Worm (Caenorhabditis elegans) whole organism, early embryonic: Measurements from ENCODE around the gene gldi-1.

Experiments
- ama-1 ChIP-seq: fragments of 150-350 bp; optimal IDR thresholded peaks from 2 replicates; lab custom pipeline; 2014
- ceh-36 ChIP-seq: sonication (generic microtip); optimal IDR thresholded peaks from 2 replicates; lab custom pipeline; 2016; ENCODE audit warnings: missing genetic modification characterization, inconsistent platforms, missing compliant biosample characterization
- ets-7 ChIP-seq: sonication (generic microtip); optimal IDR thresholded peaks from 2 replicates; lab custom pipeline; 2016; ENCODE audit warnings: missing genotype, missing genetic modification characterization, missing compliant biosample characterization
- flt-1 ChIP-seq: fragments of 200-800 bp; sonication (Bioruptor generic); IDR thresholded peaks from 2 replicates; pipeline ENCODE4 v1.3.6; 2022; ENCODE audit warnings: missing genetic modification characterization, missing compliant biosample characterization
- hmbx-1 ChIP-seq: sonication (generic microtip); optimal IDR thresholded peaks from 2 replicates; lab custom pipeline; 2016; ENCODE audit warnings: mild to moderate bottlenecking, missing genetic modification characterization, missing compliant biosample characterization
- tbx-37 ChIP-seq: fragments of 200-800 bp; sonication (Bioruptor generic); conservative IDR thresholded peaks from 2 replicates; pipeline ENCODE4 v1.3.6; 2022; ENCODE audit warnings: missing genetic modification reagents, missing genetic modification characterization, missing compliant biosample characterization
- tra-4 ChIP-seq: sonication (generic microtip); optimal IDR thresholded peaks from 2 replicates; lab custom pipeline; 2017; ENCODE audit warnings: missing genetic modification characterization, missing compliant biosample characterization

DNA sequence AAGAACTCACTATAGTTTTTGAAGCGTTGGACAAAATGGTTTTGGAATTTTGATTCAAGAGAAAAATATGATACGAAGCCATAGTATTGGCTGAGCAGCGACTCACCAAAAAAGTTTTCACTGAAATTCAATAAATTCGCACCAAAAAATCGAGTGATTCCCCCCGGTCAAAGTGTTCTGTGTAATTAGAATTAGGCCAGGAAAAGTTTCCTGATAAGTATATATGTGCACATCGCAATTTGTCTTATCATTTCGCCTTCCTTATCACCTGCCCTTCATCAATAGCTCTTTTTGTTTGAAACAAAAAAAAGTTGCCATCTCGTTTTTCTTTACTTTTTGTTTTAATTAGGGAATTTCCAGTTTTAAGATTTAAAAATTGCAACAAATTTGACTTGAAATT, 37.5 kb upstream of the gldi-1 start:
- TF ChIP-seq hmbx-1 (no peak), ets-7 (tag; lab: Kevin White, UChicago) (no peak), flt-1 (no peak), ama-1 (lab: Kevin White, UChicago) (no peak), ceh-36 (tag; lab: Kevin White, UChicago) (no peak), tbx-37 (GFP tag; lab: Robert Waterston, UW) (no peak), tra-4 (no peak)
